Fruit fly (Drosophila melanogaster): ENCODE data around the gene Gbeta13F.

The Gbeta13F gene

DNA sequence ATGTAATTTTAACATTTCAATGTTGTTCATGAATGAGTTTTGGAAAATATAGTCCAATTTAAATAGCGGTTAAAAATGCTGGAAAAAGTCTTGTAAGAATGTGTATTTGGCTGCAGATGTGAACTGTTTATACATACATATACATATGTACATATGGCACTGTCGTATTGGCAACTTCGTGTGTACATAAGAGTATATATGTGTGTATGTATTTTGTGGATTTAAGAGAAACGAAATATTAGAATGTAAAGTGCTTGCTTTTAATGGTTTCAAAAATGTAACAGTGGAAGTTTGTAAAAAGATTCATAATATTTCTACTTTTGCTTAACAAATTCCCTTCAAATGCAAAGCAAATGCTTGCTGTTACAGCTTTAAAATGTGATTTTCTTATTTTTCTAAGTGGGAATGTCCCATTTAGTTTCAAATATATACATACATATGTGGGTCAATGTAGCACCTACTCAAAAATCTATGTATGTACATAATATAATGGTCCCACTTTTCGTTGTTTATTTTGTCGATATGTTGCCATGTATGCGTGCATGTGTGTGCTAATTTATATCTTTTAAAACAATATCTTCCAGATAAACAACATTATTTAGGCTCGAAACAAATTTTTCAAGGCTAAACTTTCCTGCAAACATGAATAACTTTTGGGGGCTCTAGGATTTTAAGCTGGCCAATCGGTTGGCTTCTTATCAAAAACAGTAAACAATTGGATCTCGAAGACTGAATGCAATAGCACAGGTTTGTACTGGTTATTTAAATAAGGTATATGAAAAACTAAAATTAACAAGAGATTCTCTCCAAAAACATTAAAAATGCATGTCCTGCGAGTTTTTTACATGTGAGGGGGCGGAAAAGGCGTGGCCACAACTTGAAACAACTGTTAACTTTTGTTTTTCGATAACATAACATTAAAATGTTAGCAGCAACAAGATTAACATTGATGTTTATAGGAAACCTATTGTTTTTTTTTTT lies 11.2 kb downstream of the Gbeta13F start (continued):
- TF ChIP-seq CHES-1-like (GFP tag; optimal IDR thresholded peaks at IDR 0.05) (peak; percentile 43), CG2202 (tag; optimal IDR thresholded peaks at IDR 0.05) (peak; percentile 53), trh (GFP tag; optimal IDR thresholded peaks at IDR 0.05) (peak; percentile 25), CG15011 (GFP tag; optimal IDR thresholded peaks at IDR 0.05) (no peak), CG6689 (GFP tag; IDR thresholded peaks at IDR 0.05) (no peak), gem (tag; optimal IDR thresholded peaks at IDR 0.05) (no peak), CG12769 (tag; optimal IDR thresholded peaks at IDR 0.05) (no peak), caup (GFP tag; optimal IDR thresholded peaks at IDR 0.05; ENCODE audit: severe bottlenecking) (peak; percentile 90), ind (GFP tag; optimal IDR thresholded peaks at IDR 0.05) (no peak), hth (optimal IDR thresholded peaks at IDR 0.05) (no peak), CG4404 (GFP tag; IDR thresholded peaks at IDR 0.05) (no peak), kni (GFP tag; optimal IDR thresholded peaks at IDR 0.05) (no peak), CG4360 (GFP tag; IDR thresholded peaks at IDR 0.05) (0 out of 2 replicates have a peak, but pooled peaks have one; percentile 25), CG6683 (GFP tag; optimal IDR thresholded peaks at IDR 0.05) (peak; percentile 74), C15 (GFP tag; IDR thresholded peaks at IDR 0.05) (no peak), CG10267 (tag; optimal IDR thresholded peaks at IDR 0.05) (peak; percentile 15), mld (GFP tag; IDR thresholded peaks at IDR 0.05; ENCODE audit: partially characterized antibody) (no peak), CG9797 (GFP tag; optimal IDR thresholded peaks at IDR 0.05) (no peak), CG9817 (tag; optimal IDR thresholded peaks at IDR 0.05) (no peak), Atf6 (GFP tag; IDR thresholded peaks at IDR 0.05) (peak; percentile 78), knrl (GFP tag; IDR thresholded peaks at IDR 0.05; ENCODE audit: partially characterized antibody) (no peak), CG8924 (tag; optimal IDR thresholded peaks at IDR 0.05) (peak; percentile 6), CG14014 (GFP tag; IDR thresholded peaks at IDR 0.05) (peak; percentile 79; the same call in 1 of the 2 replicates), psq (GFP tag; optimal IDR thresholded peaks at IDR 0.05) (peak; percentile 3), CG4730 (GFP tag; IDR thresholded peaks at IDR 0.05) (no peak), nmo (GFP tag; optimal IDR thresholded peaks at IDR 0.05) (no peak), vnd (GFP tag; IDR thresholded peaks at IDR 0.05; ENCODE audit: partially characterized antibody) (no peak), CG8388 (GFP tag; optimal IDR thresholded peaks at IDR 0.05) (no peak), zfh2 (GFP tag; optimal IDR thresholded peaks at IDR 0.05) (peak; percentile 1), ATbp (GFP tag; optimal IDR thresholded peaks at IDR 0.05) (no peak), CG4328 (GFP tag; optimal IDR thresholded peaks at IDR 0.05) (peak; percentile 85), salm (tag; optimal IDR thresholded peaks at IDR 0.05) (peak; percentile 41), ash1 (GFP tag; optimal IDR thresholded peaks at IDR 0.05) (peak; percentile 60), Oaz (GFP tag; IDR thresholded peaks at IDR 0.05) (no peak), Xbp1 (GFP tag; optimal IDR thresholded peaks at IDR 0.05) (peak; percentile 11), Myb (GFP tag; optimal IDR thresholded peaks at IDR 0.05) (peak; percentile 15), croc (GFP tag; conservative IDR thresholded peaks at IDR 0.05) (no peak), Ssrp (tag; optimal IDR thresholded peaks at IDR 0.05) (no peak), CG18764 (GFP tag; optimal IDR thresholded peaks at IDR 0.05) (peak; percentile 54), Oli (tag; optimal IDR thresholded peaks at IDR 0.05) (no peak), Six4 (GFP tag; optimal IDR thresholded peaks at IDR 0.05) (no peak), ranshi (GFP tag; IDR thresholded peaks at IDR 0.05) (peak; percentile 29; the same call in 1 of the 2 replicates), HmgZ (tag; optimal IDR thresholded peaks at IDR 0.05) (peak; percentile 80), p53 (GFP tag; optimal IDR thresholded peaks at IDR 0.05) (no peak), NFAT (GFP tag; IDR thresholded peaks at IDR 0.05) (peak; percentile 31; the same call in 1 of the 2 replicates), tx (GFP tag; optimal IDR thresholded peaks at IDR 0.05) (no peak), CG12659 (GFP tag; optimal IDR thresholded peaks at IDR 0.05) (peak; percentile 68), ase (GFP tag; IDR thresholded peaks at IDR 0.05) (no peak)

All from whole organism, embryonic.